Fruit fly (Drosophila melanogaster): ENCODE data around the gene Cpsf100.

Gene Cpsf100

dm6 chr3R:29050756-29051155 lies 16.4 kb downstream of the Cpsf100 start, which contains the start of gene CG11841:
CG11841 (plus strand) TSS chr3R:29051056.
- no peak for TF ChIP-seq CG11762 (GFP tag; optimal IDR thresholded peaks at IDR 0.05; ENCODE audit: insufficient read depth)
- no peak for TF ChIP-seq CG16779 (tag; optimal IDR thresholded peaks at IDR 0.05)

- TF ChIP-seq CG11902 (GFP tag; optimal IDR thresholded peaks at IDR 0.05): no peak
- TF ChIP-seq dsx (GFP tag; optimal IDR thresholded peaks at IDR 0.05; ENCODE audit: poor library complexity, severe bottlenecking): no peak
- TF ChIP-seq fkh (GFP tag; optimal IDR thresholded peaks at IDR 0.05): peak; percentile 40
Measured at dm6 chr3R:29052380-29052779, 18.0 kb downstream of the Cpsf100 start, which contains the start of gene CG11842. CG11842 (plus strand) TSS chr3R:29052680.

dm6 chr3R:29054047-29054446 lies 19.7 kb downstream of the Cpsf100 start, which contains the start of gene CG11843:
CG11843 (plus strand) TSS chr3R:29054347.
- TF ChIP-seq Smox (GFP tag; optimal IDR thresholded peaks at IDR 0.05) (no peak), Hr39 (GFP tag; optimal IDR thresholded peaks at IDR 0.05) (no peak), Lpt (GFP tag; optimal IDR thresholded peaks at IDR 0.05) (no peak), Sox14 (GFP tag; optimal IDR thresholded peaks at IDR 0.05) (no peak), CG6792 (GFP tag; optimal IDR thresholded peaks at IDR 0.05) (no peak), CG7368 (GFP tag; optimal IDR thresholded peaks at IDR 0.05) (no peak), achi (GFP tag; optimal IDR thresholded peaks at IDR 0.05) (no peak), Ets96B (tag; optimal IDR thresholded peaks at IDR 0.05) (no peak), Hr4 (GFP tag; optimal IDR thresholded peaks at IDR 0.05) (no peak)

- TF ChIP-seq spab (GFP tag; optimal IDR thresholded peaks at IDR 0.05): peak; percentile 60
- TF ChIP-seq Ets96B (tag; optimal IDR thresholded peaks at IDR 0.05): peak; percentile 79
- no peak for TF ChIP-seq Met (GFP tag; optimal IDR thresholded peaks at IDR 0.05)
- TF ChIP-seq Lpt (GFP tag; optimal IDR thresholded peaks at IDR 0.05): no peak
- no peak for TF ChIP-seq CG8319 (GFP tag; optimal IDR thresholded peaks at IDR 0.05)
- TF ChIP-seq CG32006 (GFP tag; optimal IDR thresholded peaks at IDR 0.05): no peak
- TF ChIP-seq CG7368 (GFP tag; optimal IDR thresholded peaks at IDR 0.05): no peak
- TF ChIP-seq CG6163 (GFP tag; IDR thresholded peaks at IDR 0.05): peak; percentile 88
- peak; percentile 58 for TF ChIP-seq CG9139 (GFP tag; optimal IDR thresholded peaks at IDR 0.05)
- TF ChIP-seq CG34406 (GFP tag; optimal IDR thresholded peaks at IDR 0.05): no peak
- TF ChIP-seq net (GFP tag; optimal IDR thresholded peaks at IDR 0.05): peak; percentile 66
- no peak for TF ChIP-seq CG3919 (GFP tag; optimal IDR thresholded peaks at IDR 0.05)
- TF ChIP-seq CG15336 (GFP tag; IDR thresholded peaks at IDR 0.05): peak; percentile 75
- TF ChIP-seq achi (GFP tag; optimal IDR thresholded peaks at IDR 0.05): no peak
- TF ChIP-seq CG6276 (GFP tag; optimal IDR thresholded peaks at IDR 0.05): no peak
- TF ChIP-seq CG10631 (GFP tag; optimal IDR thresholded peaks at IDR 0.05): no peak
- no peak for TF ChIP-seq CG11762 (GFP tag; optimal IDR thresholded peaks at IDR 0.05; ENCODE audit: insufficient read depth)
- no peak for TF ChIP-seq vri (GFP tag; optimal IDR thresholded peaks at IDR 0.05)
- no peak for TF ChIP-seq lz (GFP tag; optimal IDR thresholded peaks at IDR 0.05)
- TF ChIP-seq eg (GFP tag; IDR thresholded peaks at IDR 0.05): peak; percentile 91
- TF ChIP-seq Ets21C (GFP tag; optimal IDR thresholded peaks at IDR 0.05): no peak
- no peak for TF ChIP-seq topi (GFP tag; optimal IDR thresholded peaks at IDR 0.05)
- TF ChIP-seq CG11294 (GFP tag; IDR thresholded peaks at IDR 0.05): no peak
- TF ChIP-seq Smox (GFP tag; optimal IDR thresholded peaks at IDR 0.05): no peak
- no peak for TF ChIP-seq svp (GFP tag)
- TF ChIP-seq Gug (GFP tag; IDR thresholded peaks at IDR 0.05): peak; percentile 49
- TF ChIP-seq CG3032 (tag; optimal IDR thresholded peaks at IDR 0.05): peak; percentile 80
- no peak for TF ChIP-seq acj6 (GFP tag; optimal IDR thresholded peaks at IDR 0.05)
- TF ChIP-seq CG6792 (GFP tag; optimal IDR thresholded peaks at IDR 0.05): no peak
- no peak for TF ChIP-seq salr (GFP tag; optimal IDR thresholded peaks at IDR 0.05)
- TF ChIP-seq pdm3 (GFP tag; optimal IDR thresholded peaks at IDR 0.05): no peak
- TF ChIP-seq CG6854 (GFP tag; optimal IDR thresholded peaks at IDR 0.05): peak; percentile 41
- TF ChIP-seq dac (GFP tag; optimal IDR thresholded peaks at IDR 0.05): peak; percentile 72
- no peak for TF ChIP-seq OdsH (GFP tag; optimal IDR thresholded peaks at IDR 0.05)
- TF ChIP-seq Eip75B (GFP tag; optimal IDR thresholded peaks at IDR 0.05): no peak
- peak; percentile 74 for TF ChIP-seq CG16779 (tag; optimal IDR thresholded peaks at IDR 0.05)
- no peak for TF ChIP-seq CG31627 (GFP tag; optimal IDR thresholded peaks at IDR 0.05)
- TF ChIP-seq fkh (GFP tag; optimal IDR thresholded peaks at IDR 0.05): peak; percentile 92
- TF ChIP-seq Eip93F (GFP tag; optimal IDR thresholded peaks at IDR 0.05): peak; percentile 62
- no peak for TF ChIP-seq CG11902 (GFP tag; optimal IDR thresholded peaks at IDR 0.05)
- peak; percentile 76; the same call in 2 of the 3 replicates for TF ChIP-seq CG8119 (GFP tag; IDR thresholded peaks at IDR 0.05)
Measured at dm6 chr3R:29055710-29056109, 21.3 kb downstream of the Cpsf100 start, which contains the start of gene Sirt7. Sirt7 (plus strand) TSS chr3R:29055927.
